Fruit fly (Drosophila melanogaster): ENCODE data around the gene mthl15.

Gene mthl15

dm6 chr2L:10246785-10247190 is 8.7 kb upstream of the mthl15 start, which contains the start of gene chico (continued):
- TF ChIP-seq wdn (GFP tag; IDR thresholded peaks at IDR 0.05) = no peak
- no peak for TF ChIP-seq run (tag; optimal IDR thresholded peaks at IDR 0.05)
- TF ChIP-seq z (GFP tag; IDR thresholded peaks at IDR 0.05) = no peak
- TF ChIP-seq CG30403 (GFP tag; optimal IDR thresholded peaks at IDR 0.05) = no peak
- TF ChIP-seq CG6654 (GFP tag; optimal IDR thresholded peaks at IDR 0.05) = no peak
- no peak for TF ChIP-seq CkIIα-i1 (GFP tag; IDR thresholded peaks at IDR 0.05)
- TF ChIP-seq CG17328 (GFP tag; IDR thresholded peaks at IDR 0.05) = no peak
- TF ChIP-seq CG1832 (GFP tag; optimal IDR thresholded peaks at IDR 0.05) = no peak
- TF ChIP-seq Bdp1 (GFP tag; optimal IDR thresholded peaks at IDR 0.05) = no peak
- TF ChIP-seq phol (tag; optimal IDR thresholded peaks at IDR 0.05) = peak; percentile 43
- TF ChIP-seq CG30431 (GFP tag; optimal IDR thresholded peaks at IDR 0.05) = no peak
- no peak for TF ChIP-seq CG1792 (GFP tag; optimal IDR thresholded peaks at IDR 0.05)
- no peak for TF ChIP-seq CG16815 (GFP tag; optimal IDR thresholded peaks at IDR 0.05)
- no peak for TF ChIP-seq CG11504 (tag; optimal IDR thresholded peaks at IDR 0.05)
- TF ChIP-seq D19B (GFP tag; optimal IDR thresholded peaks at IDR 0.05) = no peak
- no peak for TF ChIP-seq sob (GFP tag; IDR thresholded peaks at IDR 0.05)
- peak in 1 of 3 experiments; percentile 17 for TF ChIP-seq Stat92E (GFP tag; optimal IDR thresholded peaks at IDR 0.05)
- peak; percentile 35; the same call in 1 of the 2 replicates for TF ChIP-seq CG42726 (GFP tag; IDR thresholded peaks at IDR 0.05; ENCODE audit: partially characterized antibody)
- no peak for TF ChIP-seq GATAe (GFP tag; conservative IDR thresholded peaks at IDR 0.05)
- TF ChIP-seq aop (GFP tag; IDR thresholded peaks at IDR 0.05) = no peak
- no peak; the same call in 2 of the 3 replicates for TF ChIP-seq knrl (GFP tag; IDR thresholded peaks at IDR 0.05; ENCODE audit: partially characterized antibody)
- no peak for TF ChIP-seq vfl (GFP tag; optimal IDR thresholded peaks at IDR 0.05)
- TF ChIP-seq Asciz (GFP tag; optimal IDR thresholded peaks at IDR 0.05) = no peak
- TF ChIP-seq Ada2b (GFP tag; IDR thresholded peaks at IDR 0.05) = no peak
- TF ChIP-seq pum (GFP tag; optimal IDR thresholded peaks at IDR 0.05) = no peak
- peak; percentile 97 for TF ChIP-seq stwl (tag; optimal IDR thresholded peaks at IDR 0.05)
- TF ChIP-seq Mes4 (GFP tag; optimal IDR thresholded peaks at IDR 0.05) = no peak
- TF ChIP-seq gcm (GFP tag; optimal IDR thresholded peaks at IDR 0.05) = no peak
- TF ChIP-seq CG7786 (GFP tag; optimal IDR thresholded peaks at IDR 0.05) = no peak
- peak; percentile 56 for TF ChIP-seq CG34224 (GFP tag; IDR thresholded peaks at IDR 0.05; ENCODE audit: partially characterized antibody)
- TF ChIP-seq NFAT (GFP tag; IDR thresholded peaks at IDR 0.05) = no peak
- TF ChIP-seq Nf-YB (GFP tag; optimal IDR thresholded peaks at IDR 0.05) = no peak
- no peak for TF ChIP-seq tap (tag; optimal IDR thresholded peaks at IDR 0.05)
- TF ChIP-seq zen2 (GFP tag; IDR thresholded peaks at IDR 0.05; ENCODE audit: partially characterized antibody) = no peak; the same call in 2 of the 3 replicates
- peak; percentile 93 for TF ChIP-seq Sry-δ (GFP tag; optimal IDR thresholded peaks at IDR 0.05)
- peak; percentile 99 for TF ChIP-seq CG11560 (tag; IDR thresholded peaks at IDR 0.05)
- TF ChIP-seq cato (GFP tag; optimal IDR thresholded peaks at IDR 0.05; ENCODE audit: borderline replicate concordance) = no peak
- no peak for TF ChIP-seq klu (GFP tag; IDR thresholded peaks at IDR 0.05)
- TF ChIP-seq ftz-f1 (GFP tag; optimal IDR thresholded peaks at IDR 0.05) = no peak
- TF ChIP-seq CG14014 (GFP tag; IDR thresholded peaks at IDR 0.05) = no peak
- TF ChIP-seq CG1602 (GFP tag; optimal IDR thresholded peaks at IDR 0.05) = no peak
- no peak for TF ChIP-seq Camta (GFP tag; optimal IDR thresholded peaks at IDR 0.05)
- TF ChIP-seq bowl (GFP tag; IDR thresholded peaks at IDR 0.05) = no peak

All from whole organism, embryonic.